Worm (Caenorhabditis elegans) whole organism, L4 larva: ENCODE measurements around the gene pbo-6.
A peak's percentile ranks its signal among the peaks of the same experiment; 100 is the strongest.

Source experiments
- F49E8.2 ChIP-seq: sonication (generic microtip); optimal IDR thresholded peaks from 2 replicates; lab custom pipeline; 2016; ENCODE audit warnings: missing compliant biosample characterization, mild to moderate bottlenecking, missing genetic modification characterization, borderline replicate concordance
- Y105C5A.15 ChIP-seq: fragments of 200-800 bp; sonication (Bioruptor generic); IDR thresholded peaks from 2 replicates; pipeline ENCODE4 v1.3.6; 2022; ENCODE audit warnings: missing genetic modification characterization, missing compliant biosample characterization
- Y48G9A.11 ChIP-seq: fragments of 200-800 bp; sonication (Bioruptor generic); IDR thresholded peaks from 2 replicates; pipeline ENCODE4 v1.3.6; 2022; ENCODE audit warnings: missing genetic modification reagents, missing genetic modification characterization, missing compliant biosample characterization
- ZK337.2 ChIP-seq: fragments of 200-800 bp; sonication (Bioruptor generic); IDR thresholded peaks from 2 replicates; pipeline ENCODE4 v1.3.6; 2022; ENCODE audit warnings: missing genetic modification reagents, missing genetic modification characterization, missing compliant biosample characterization
- ZK546.5 ChIP-seq, 2 experiments: sonication (generic microtip); optimal IDR thresholded peaks; 2 replicates each; lab custom pipeline; 2017; ENCODE audit warnings: missing biosample characterization in 2 of 2, missing genetic modification characterization in 2 of 2
- aha-1 ChIP-seq: fragments of 150-350 bp; peaks from one replicate; lab custom pipeline; 2014; ENCODE audit warnings: missing biosample characterization, missing genetic modification characterization
- attf-4 ChIP-seq: sonication (generic microtip); optimal IDR thresholded peaks from 3 replicates; lab custom pipeline; 2017; ENCODE audit warnings: missing biosample characterization, missing genetic modification characterization
- ceh-20 ChIP-seq: fragments of 200-800 bp; sonication (Bioruptor generic); IDR thresholded peaks from 2 replicates; pipeline ENCODE4 v1.3.6; 2022; ENCODE audit warnings: missing genetic modification reagents, missing genetic modification characterization, missing compliant biosample characterization
- ceh-28 ChIP-seq: fragments of 150-350 bp; optimal IDR thresholded peaks from 2 replicates; lab custom pipeline; 2014; ENCODE audit warnings: missing biosample characterization, missing genetic modification reagents, missing genetic modification characterization
- ceh-32 ChIP-seq: sonication (generic microtip); optimal IDR thresholded peaks from 2 replicates; lab custom pipeline; 2016; ENCODE audit warnings: mild to moderate bottlenecking, missing genetic modification characterization, missing compliant biosample characterization; ENCODE audit not compliant: poor library complexity
- ceh-44 ChIP-seq: fragments of 200-800 bp; sonication (Bioruptor generic); IDR thresholded peaks from 2 replicates; pipeline ENCODE4 v1.3.6; 2022; ENCODE audit warnings: missing genetic modification reagents, missing genetic modification characterization, missing compliant biosample characterization
- cey-2 ChIP-seq: sonication (generic microtip); optimal IDR thresholded peaks from 3 replicates; lab custom pipeline; 2017; ENCODE audit warnings: missing genetic modification characterization, mild to moderate bottlenecking, missing compliant biosample characterization, antibody characterized with exemption, borderline replicate concordance; ENCODE audit not compliant: insufficient read depth
- daf-16 ChIP-seq, 3 experiments: sonication (generic microtip); optimal IDR thresholded peaks; 2 replicates each; lab custom pipeline; 2016 to 2017; ENCODE audit warnings: missing genetic modification characterization in 3 of 3, missing genetic modification reagents in 3 of 3, mild to moderate bottlenecking in 2 of 3, missing compliant biosample characterization in 2 of 3, missing biosample characterization in 1 of 3, moderate library complexity in 1 of 3
- daf-8 ChIP-seq: fragments of 200-800 bp; sonication (Bioruptor generic); IDR thresholded peaks from 2 replicates; pipeline ENCODE4 v1.3.6; 2022; ENCODE audit warnings: missing genetic modification characterization, missing compliant biosample characterization
- dmd-6 ChIP-seq: fragments of 200-800 bp; sonication (Bioruptor generic); IDR thresholded peaks from 2 replicates; pipeline ENCODE4 v1.3.6; 2022; ENCODE audit warnings: missing genetic modification reagents, missing genetic modification characterization, missing compliant biosample characterization
- dmd-8 ChIP-seq: fragments of 200-800 bp; sonication (Bioruptor generic); IDR thresholded peaks from 2 replicates; pipeline ENCODE4 v1.3.6; 2022; ENCODE audit warnings: missing genetic modification characterization, missing compliant biosample characterization
- egl-43 ChIP-seq: fragments of 200-800 bp; sonication (Bioruptor generic); IDR thresholded peaks from 2 replicates; pipeline ENCODE4 v1.3.6; 2022; ENCODE audit warnings: missing genetic modification reagents, missing genetic modification characterization, missing compliant biosample characterization
- hlh-11 ChIP-seq: fragments of 200-800 bp; sonication (Bioruptor generic); optimal IDR thresholded peaks from 2 replicates; lab custom pipeline; 2018; ENCODE audit warnings: mild to moderate bottlenecking, missing genetic modification characterization, missing compliant biosample characterization
- hlh-30 ChIP-seq: sonication (generic microtip); optimal IDR thresholded peaks from 2 replicates; lab custom pipeline; 2017; ENCODE audit warnings: antibody characterized with exemption, mild to moderate bottlenecking, missing genetic modification characterization, missing compliant biosample characterization; ENCODE audit not compliant: insufficient read depth
- jun-1 ChIP-seq: fragments of 150-350 bp; optimal IDR thresholded peaks from 2 replicates; lab custom pipeline; 2014; ENCODE audit warnings: missing biosample characterization, missing genetic modification reagents, missing genetic modification characterization
- lim-7 ChIP-seq: fragments of 200-800 bp; sonication (Bioruptor generic); IDR thresholded peaks from 2 replicates; pipeline ENCODE4 v1.3.6; 2022; ENCODE audit warnings: missing genetic modification characterization, missing compliant biosample characterization
- lin-15B ChIP-seq: fragments of 150-350 bp; sonication (generic microtip); optimal IDR thresholded peaks from 3 replicates; lab custom pipeline; 2014; ENCODE audit warnings: missing biosample characterization, missing genetic modification characterization
- lin-29 ChIP-seq: fragments of 200-800 bp; sonication (Bioruptor generic); IDR thresholded peaks from 2 replicates; pipeline ENCODE4 v1.3.6; 2022; ENCODE audit warnings: missing genetic modification reagents, missing genetic modification characterization, missing compliant biosample characterization
- lsy-2 ChIP-seq, 2 experiments: fragments of 150-350 bp in 1 of 2; sonication (generic microtip) in 1 of 2; optimal IDR thresholded peaks; 2 replicates each; lab custom pipeline; 2014 to 2017; ENCODE audit warnings: missing biosample characterization in 2 of 2, missing genetic modification characterization in 2 of 2
- madf-9 ChIP-seq: fragments of 200-800 bp; sonication (Bioruptor generic); conservative IDR thresholded peaks from 2 replicates; pipeline ENCODE4 v1.3.6; 2022; ENCODE audit warnings: missing genetic modification reagents, missing genetic modification characterization, missing compliant biosample characterization
- mdl-1 ChIP-seq, 2 experiments: fragments of 150-350 bp in 1 of 2; sonication (generic microtip) in 1 of 2; optimal IDR thresholded peaks; 2 replicates each; lab custom pipeline; 2014 to 2017; ENCODE audit warnings: missing biosample characterization in 2 of 2, missing genetic modification characterization in 2 of 2
- mdt-29 ChIP-seq: fragments of 200-800 bp; sonication (Bioruptor generic); IDR thresholded peaks from 2 replicates; pipeline ENCODE4 v1.3.6; 2022; ENCODE audit warnings: missing genetic modification reagents, missing genetic modification characterization, missing compliant biosample characterization
- mxl-2 ChIP-seq: fragments of 200-800 bp; sonication (Bioruptor generic); conservative IDR thresholded peaks from 2 replicates; pipeline ENCODE4 v1.3.6; 2022; ENCODE audit warnings: missing genetic modification reagents, missing genetic modification characterization, missing compliant biosample characterization
- mxl-3 ChIP-seq: fragments of 200-800 bp; sonication (Bioruptor generic); optimal IDR thresholded peaks from 2 replicates; lab custom pipeline; 2018; ENCODE audit warnings: mild to moderate bottlenecking, missing genetic modification characterization, missing compliant biosample characterization
- nhr-11 ChIP-seq: fragments of 150-350 bp; optimal IDR thresholded peaks from 2 replicates; lab custom pipeline; 2014; ENCODE audit warnings: missing biosample characterization, missing genetic modification characterization
- nhr-111 ChIP-seq: fragments of 200-800 bp; sonication (Bioruptor generic); optimal IDR thresholded peaks from 2 replicates; lab custom pipeline; 2018; ENCODE audit warnings: mild to moderate bottlenecking, missing genetic modification characterization, missing compliant biosample characterization
- nhr-28 ChIP-seq: fragments of 150-350 bp; optimal IDR thresholded peaks from 2 replicates; lab custom pipeline; 2014; ENCODE audit warnings: missing biosample characterization, missing genetic modification characterization
- nhr-41 ChIP-seq: fragments of 200-800 bp; sonication (Bioruptor generic); IDR thresholded peaks from 2 replicates; pipeline ENCODE4 v1.3.6; 2022; ENCODE audit warnings: missing genetic modification reagents, missing genetic modification characterization, missing compliant biosample characterization
- nhr-6 ChIP-seq: fragments of 150-350 bp; optimal IDR thresholded peaks from 2 replicates; lab custom pipeline; 2014; ENCODE audit warnings: missing biosample characterization, missing genetic modification characterization
- nhr-76 ChIP-seq: fragments of 150-350 bp; optimal IDR thresholded peaks from 2 replicates; lab custom pipeline; 2014; ENCODE audit warnings: missing biosample characterization, missing genetic modification characterization
- pha-4 ChIP-seq, 2 experiments: fragments of 150-350 bp in 1 of 2; fragments of 200-800 bp in 1 of 2; sonication (Bioruptor generic) in 1 of 2; IDR thresholded peaks in 1 of 2; optimal IDR thresholded peaks in 1 of 2; 2 replicates each; pipeline versions ENCODE4 v1.3.6 to Lab custom; 2014 to 2022; ENCODE audit warnings: missing genetic modification characterization in 2 of 2, missing genetic modification reagents in 2 of 2, missing biosample characterization in 1 of 2, missing compliant biosample characterization in 1 of 2
- sdz-12 ChIP-seq: fragments of 200-800 bp; sonication (Bioruptor generic); optimal IDR thresholded peaks from 2 replicates; lab custom pipeline; 2018; ENCODE audit warnings: mild to moderate bottlenecking, missing genetic modification characterization, missing compliant biosample characterization
- set-16 ChIP-seq: fragments of 200-800 bp; sonication (Bioruptor generic); IDR thresholded peaks from 2 replicates; pipeline ENCODE4 v1.3.6; 2022; ENCODE audit warnings: missing genetic modification reagents, missing genetic modification characterization, missing compliant biosample characterization
- snpc-1.2 ChIP-seq: fragments of 200-800 bp; sonication (Bioruptor generic); IDR thresholded peaks from 2 replicates; pipeline ENCODE4 v1.3.6; 2022; ENCODE audit warnings: missing genetic modification reagents, missing genetic modification characterization, missing compliant biosample characterization
- tra-1 ChIP-seq: fragments of 200-800 bp; sonication (Bioruptor generic); IDR thresholded peaks from 2 replicates; pipeline ENCODE4 v1.3.6; 2022; ENCODE audit warnings: missing genetic modification reagents, missing genetic modification characterization, missing compliant biosample characterization
- unc-130 ChIP-seq: sonication (generic microtip); optimal IDR thresholded peaks from 2 replicates; lab custom pipeline; 2016; ENCODE audit warnings: missing genetic modification reagents, missing genetic modification characterization, missing compliant biosample characterization
- zip-11 ChIP-seq: fragments of 200-800 bp; sonication (Bioruptor generic); IDR thresholded peaks from 2 replicates; pipeline ENCODE4 v1.3.6; 2022; ENCODE audit warnings: missing genetic modification characterization, missing compliant biosample characterization
- zip-2 ChIP-seq: fragments of 150-350 bp; optimal IDR thresholded peaks from 2 replicates; lab custom pipeline; 2014; ENCODE audit warnings: missing biosample characterization, missing genetic modification characterization

pbo-6 gene

ce11 chrX:17396456-17396855 lies 32.4 kb upstream of the pbo-6 start, which contains the start of the genes vap-1 and F11C7.2:
Gene vap-1, minus strand, starts transcription at chrX:17396556.
Gene F11C7.2, plus strand, starts transcription at chrX:17396814.
- no peak for TF ChIP-seq mdl-1 (tag; optimal IDR thresholded peaks at IDR 0.05; lab: Kevin White, UChicago)
- TF ChIP-seq aha-1: no peak
- no peak for TF ChIP-seq Y105C5A.15 (GFP tag; lab: Robert Waterston, UW)
- no peak for TF ChIP-seq unc-130 (GFP tag; lab: Kevin White, UChicago)
- no peak for TF ChIP-seq nhr-11 (tag; lab: Kevin White, UChicago)
- TF ChIP-seq lin-15B: no peak
- TF ChIP-seq hlh-11 (tag; lab: Kevin White, UChicago): no peak
- TF ChIP-seq set-16 (GFP tag; lab: Robert Waterston, UW): no peak
- no peak for TF ChIP-seq zip-2 (tag; lab: Kevin White, UChicago)
- no peak for TF ChIP-seq attf-4 (tag; lab: Kevin White, UChicago)
- no peak for TF ChIP-seq nhr-76 (tag; lab: Kevin White, UChicago)
- no peak for TF ChIP-seq cey-2
- TF ChIP-seq nhr-28: no peak
- no peak for TF ChIP-seq snpc-1.2
- no peak for TF ChIP-seq F49E8.2 (tag; lab: Kevin White, UChicago)
- no peak for TF ChIP-seq ceh-28

ce11 chrX:17398293-17398692 lies 30.5 kb upstream of the pbo-6 start, which contains the start of gene F11C7.7:
Gene F11C7.7, plus strand, starts transcription at chrX:17398593.
- TF ChIP-seq lsy-2 (tag; optimal IDR thresholded peaks at IDR 0.05; lab: Kevin White, UChicago) (no peak), jun-1 (tag; lab: Kevin White, UChicago) (no peak), zip-2 (tag; lab: Kevin White, UChicago) (no peak), nhr-111 (no peak), tra-1 (GFP tag; lab: Robert Waterston, UW) (no peak), daf-16 (GFP tag; optimal IDR thresholded peaks at IDR 0.05; lab: Kevin White, UChicago) (no peak), daf-16 (tag; optimal IDR thresholded peaks at IDR 0.05; lab: Kevin White, UChicago) (no peak), ZK337.2 (no peak), nhr-11 (tag; lab: Kevin White, UChicago) (no peak), attf-4 (tag; lab: Kevin White, UChicago) (no peak), dmd-8 (GFP tag; lab: Robert Waterston, UW) (no peak), nhr-6 (tag; lab: Kevin White, UChicago) (no peak), sdz-12 (GFP tag; lab: Kevin White, UChicago) (no peak), Y48G9A.11 (GFP tag; lab: Robert Waterston, UW) (no peak), ZK546.5 (tag; optimal IDR thresholded peaks at IDR 0.05; lab: Kevin White, UChicago) (no peak)

DNA sequence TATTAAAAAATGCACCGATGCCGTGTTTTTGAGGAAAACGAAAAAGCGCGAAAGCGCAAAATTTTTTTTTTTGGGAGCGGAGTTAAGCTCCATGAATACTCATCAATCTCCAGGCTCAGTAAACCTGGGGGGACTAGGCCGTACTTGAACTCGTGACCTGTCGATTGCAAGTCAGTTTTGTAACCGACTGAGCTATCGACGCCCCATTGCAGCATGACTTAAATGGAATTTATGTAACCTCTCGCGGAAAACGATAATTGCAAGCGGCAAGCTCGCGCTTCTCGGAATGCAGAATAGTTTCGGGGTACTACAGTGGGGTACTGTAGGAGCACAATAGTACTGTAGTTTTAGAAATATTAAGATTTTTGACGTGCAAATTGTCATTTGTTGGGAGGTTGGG lies 28.4 kb upstream of the pbo-6 start:
- no peak for TF ChIP-seq nhr-41
- TF ChIP-seq snpc-1.2: 0 out of 2 replicates have a peak, but pooled peaks have one; percentile 34
- TF ChIP-seq mdt-29 (GFP tag; lab: Robert Waterston, UW): no peak
- TF ChIP-seq lim-7 (GFP tag; lab: Robert Waterston, UW): peak; percentile 61; the same call in 1 of the 2 replicates
- TF ChIP-seq ceh-44 (GFP tag; lab: Robert Waterston, UW): no peak
- TF ChIP-seq ceh-32 (tag; lab: Kevin White, UChicago): no peak
- TF ChIP-seq tra-1 (GFP tag; lab: Robert Waterston, UW): no peak
- no peak for TF ChIP-seq pha-4 (GFP tag; IDR thresholded peaks at IDR 0.05; lab: Robert Waterston, UW)
- TF ChIP-seq pha-4 (tag; optimal IDR thresholded peaks at IDR 0.05; lab: Kevin White, UChicago): no peak
- TF ChIP-seq hlh-30 (tag; lab: Kevin White, UChicago): no peak
- 0 out of 2 replicates have a peak, but pooled peaks have one; percentile 5 for TF ChIP-seq madf-9 (GFP tag; lab: Robert Waterston, UW)
- 0 out of 2 replicates have a peak, but pooled peaks have one; percentile 11 for TF ChIP-seq dmd-6 (GFP tag; lab: Robert Waterston, UW)
- no peak for TF ChIP-seq daf-8
- TF ChIP-seq unc-130 (GFP tag; lab: Kevin White, UChicago): no peak
- TF ChIP-seq lin-29 (GFP tag; lab: Robert Waterston, UW): no peak
- TF ChIP-seq aha-1: peak; percentile 44
- no peak for TF ChIP-seq zip-11 (GFP tag; lab: Robert Waterston, UW)
- TF ChIP-seq mxl-3 (GFP tag; lab: Kevin White, UChicago): no peak
- TF ChIP-seq mxl-2 (GFP tag; lab: Robert Waterston, UW): no peak
- TF ChIP-seq egl-43 (GFP tag; lab: Robert Waterston, UW): peak; percentile 36; the same call in 1 of the 2 replicates
- no peak for TF ChIP-seq ceh-20 (GFP tag; lab: Robert Waterston, UW)
